Fruit fly (Drosophila melanogaster) whole organism, embryonic: ENCODE results near the gene CG14427.

ENCODE experiments used
- Ada2b ChIP-seq: fragments of 200-800 bp; sonication (Bioruptor generic); IDR thresholded peaks from 2 replicates; pipeline ENCODE4 v1.3.6; 2022; ENCODE audit warnings: missing biosample characterization, missing genetic modification characterization
- Aef1 ChIP-seq: fragments of 200-800 bp; sonication (Bioruptor generic); IDR thresholded peaks from 3 replicates; pipeline ENCODE4 v1.3.6; 2022; ENCODE audit warnings: missing biosample characterization, missing genetic modification characterization
- Atf6 ChIP-seq: fragments of 200-800 bp; sonication (Bioruptor generic); IDR thresholded peaks from 2 replicates; pipeline ENCODE4 v1.3.6; 2022; ENCODE audit warnings: missing biosample characterization, missing genetic modification characterization
- Awh ChIP-seq: fragments of 200-800 bp; sonication (Bioruptor generic); IDR thresholded peaks from 2 replicates; pipeline ENCODE4, ENCODE4 v1.3.6; 2022; ENCODE audit warnings: missing biosample characterization, missing genetic modification characterization
- CG10209 ChIP-seq: fragments of 200-800 bp; sonication (Bioruptor generic); optimal IDR thresholded peaks from 3 replicates; lab custom pipeline; 2017; ENCODE audit warnings: missing biosample characterization, mild to moderate bottlenecking, missing genetic modification characterization, missing genetic modification reagents
- CG10267 ChIP-seq: fragments of 200-800 bp; sonication (Bioruptor generic); optimal IDR thresholded peaks from 2 replicates; lab custom pipeline; 2018; ENCODE audit warnings: missing biosample characterization, mild to moderate bottlenecking, missing genetic modification characterization, moderate library complexity
- CG10274 ChIP-seq: fragments of 200-800 bp; sonication (Bioruptor generic); optimal IDR thresholded peaks from 3 replicates; lab custom pipeline; 2017; ENCODE audit warnings: missing biosample characterization, mild to moderate bottlenecking, missing genetic modification characterization
- CG10979 ChIP-seq: fragments of 200-800 bp; sonication (Bioruptor generic); optimal IDR thresholded peaks from 2 replicates; lab custom pipeline; 2018; ENCODE audit warnings: missing biosample characterization, mild to moderate bottlenecking, missing genetic modification characterization, moderate library complexity
- CG12299 ChIP-seq: fragments of 200-800 bp; sonication (Bioruptor generic); optimal IDR thresholded peaks from 2 replicates; lab custom pipeline; 2018; ENCODE audit warnings: missing biosample characterization, mild to moderate bottlenecking, missing genetic modification characterization
- CG13287 ChIP-seq: fragments of 200-800 bp; sonication (Bioruptor generic); IDR thresholded peaks from 2 replicates; pipeline ENCODE4 v1.3.6; 2022; ENCODE audit warnings: missing biosample characterization, missing genetic modification characterization; ENCODE audit not compliant: partially characterized antibody
- CG13775 ChIP-seq: fragments of 200-800 bp; sonication (Bioruptor generic); optimal IDR thresholded peaks from 3 replicates; lab custom pipeline; 2017; ENCODE audit warnings: missing biosample characterization, mild to moderate bottlenecking, missing genetic modification characterization
- CG13894 ChIP-seq: fragments of 200-800 bp; sonication (Bioruptor generic); optimal IDR thresholded peaks from 3 replicates; lab custom pipeline; 2018; ENCODE audit warnings: missing biosample characterization, mild to moderate bottlenecking, missing genetic modification characterization, moderate library complexity
- CG14441 ChIP-seq: fragments of 200-800 bp; sonication (Bioruptor generic); IDR thresholded peaks from 2 replicates; pipeline ENCODE4 v1.3.6; 2022; ENCODE audit warnings: missing biosample characterization, missing genetic modification characterization
- CG14710 ChIP-seq: fragments of 200-800 bp; sonication (Bioruptor generic); optimal IDR thresholded peaks from 3 replicates; lab custom pipeline; 2019; ENCODE audit warnings: missing biosample characterization, mild to moderate bottlenecking, missing genetic modification characterization, moderate library complexity
- CG17385 ChIP-seq: fragments of 200-800 bp; sonication (Bioruptor generic); optimal IDR thresholded peaks from 3 replicates; lab custom pipeline; 2018; ENCODE audit warnings: missing biosample characterization, mild to moderate bottlenecking, missing genetic modification characterization
- CG1792 ChIP-seq: fragments of 200-800 bp; sonication (Bioruptor generic); optimal IDR thresholded peaks from 2 replicates; lab custom pipeline; 2016; ENCODE audit warnings: missing biosample characterization, missing genetic modification characterization
- CG2199 ChIP-seq: fragments of 200-800 bp; sonication (Bioruptor generic); IDR thresholded peaks from 3 replicates; pipeline ENCODE4 v1.3.6; 2022; ENCODE audit warnings: missing biosample characterization, missing genetic modification characterization
- CG2712 ChIP-seq: fragments of 200-800 bp; optimal IDR thresholded peaks from 3 replicates; lab custom pipeline; 2019; ENCODE audit warnings: missing biosample characterization, mild to moderate bottlenecking, missing genetic modification characterization, moderate library complexity
- CG33213 ChIP-seq: fragments of 200-800 bp; sonication (Bioruptor generic); optimal IDR thresholded peaks from 3 replicates; lab custom pipeline; 2016; ENCODE audit warnings: missing biosample characterization, missing genetic modification characterization
- CG3847 ChIP-seq: fragments of 200-800 bp; sonication (Bioruptor generic); IDR thresholded peaks from 2 replicates; pipeline ENCODE4 v1.3.6; 2022; ENCODE audit warnings: missing biosample characterization, missing genetic modification characterization
- CG5180 ChIP-seq: fragments of 200-800 bp; sonication (Bioruptor generic); optimal IDR thresholded peaks from 3 replicates; lab custom pipeline; 2017; ENCODE audit warnings: missing biosample characterization, missing genetic modification characterization, mild to moderate bottlenecking, moderate library complexity, missing genetic modification reagents
- CG7745 ChIP-seq: fragments of 200-800 bp; sonication (Bioruptor generic); optimal IDR thresholded peaks from 2 replicates; lab custom pipeline; 2018; ENCODE audit warnings: missing biosample characterization, mild to moderate bottlenecking, missing genetic modification characterization, moderate library complexity
- CG7786 ChIP-seq: fragments of 200-800 bp; sonication (Bioruptor generic); optimal IDR thresholded peaks from 2 replicates; lab custom pipeline; 2016; ENCODE audit warnings: missing biosample characterization, missing genetic modification characterization
- CG8478 ChIP-seq: fragments of >200 bp; optimal IDR thresholded peaks from 2 replicates; lab custom pipeline; 2018
- E2f2 ChIP-seq: fragments of 200-800 bp; sonication (Bioruptor generic); IDR thresholded peaks from 2 replicates; pipeline ENCODE4 v1.3.6; 2022; ENCODE audit warnings: missing biosample characterization, missing genetic modification characterization
- Elba2 ChIP-seq: fragments of 200-800 bp; sonication (Bioruptor generic); optimal IDR thresholded peaks from 3 replicates; lab custom pipeline; 2016; ENCODE audit warnings: missing biosample characterization, missing genetic modification characterization
- Fer2 ChIP-seq: fragments of 200-800 bp; sonication (Bioruptor generic); optimal IDR thresholded peaks from 2 replicates; lab custom pipeline; 2018; ENCODE audit warnings: missing biosample characterization, mild to moderate bottlenecking, missing genetic modification characterization, moderate library complexity
- HLHmδ ChIP-seq: fragments of 200-800 bp; sonication (Bioruptor generic); optimal IDR thresholded peaks from 2 replicates; lab custom pipeline; 2018; ENCODE audit warnings: missing biosample characterization, mild to moderate bottlenecking, missing genetic modification characterization, moderate library complexity
- Hr51 ChIP-seq, 2 experiments: fragments of 200-800 bp; sonication (Bioruptor generic); optimal IDR thresholded peaks; 2 replicates in 1 of 2; 3 replicates in 1 of 2; lab custom pipeline; 2016 to 2018; ENCODE audit warnings: missing biosample characterization in 2 of 2, missing genetic modification characterization in 2 of 2, mild to moderate bottlenecking in 1 of 2, moderate library complexity in 1 of 2
- Hsf ChIP-seq: fragments of 200-800 bp; sonication (Bioruptor generic); optimal IDR thresholded peaks from 3 replicates; lab custom pipeline; 2016; ENCODE audit warnings: missing biosample characterization, missing genetic modification characterization
- Mad ChIP-seq: fragments of 200-800 bp; sonication (Bioruptor generic); optimal IDR thresholded peaks from 2 replicates; lab custom pipeline; 2016; ENCODE audit warnings: missing biosample characterization, missing genetic modification characterization
- Mes4 ChIP-seq: fragments of 200-800 bp; sonication (Bioruptor generic); optimal IDR thresholded peaks from 2 replicates; lab custom pipeline; 2016; ENCODE audit warnings: missing biosample characterization, missing genetic modification characterization
- NfI ChIP-seq: fragments of 200-800 bp; sonication (Bioruptor generic); optimal IDR thresholded peaks from 3 replicates; lab custom pipeline; 2018; ENCODE audit warnings: missing biosample characterization, mild to moderate bottlenecking, missing genetic modification characterization, moderate library complexity
- Sry-β ChIP-seq: fragments of 200-800 bp; sonication (Bioruptor generic); optimal IDR thresholded peaks from 2 replicates; lab custom pipeline; 2018; ENCODE audit warnings: missing biosample characterization, mild to moderate bottlenecking, missing genetic modification characterization, moderate library complexity
- Ssrp ChIP-seq: fragments of 200-800 bp; sonication (Bioruptor generic); optimal IDR thresholded peaks from 2 replicates; lab custom pipeline; 2018; ENCODE audit warnings: missing biosample characterization, mild to moderate bottlenecking, missing genetic modification characterization, moderate library complexity
- Usf ChIP-seq: fragments of 200-800 bp; sonication (Bioruptor generic); optimal IDR thresholded peaks from 2 replicates; lab custom pipeline; 2017; ENCODE audit warnings: missing genotype, missing biosample characterization, missing genetic modification characterization
- Xbp1 ChIP-seq: fragments of 200-800 bp; sonication (Bioruptor generic); optimal IDR thresholded peaks from 3 replicates; lab custom pipeline; 2016; ENCODE audit warnings: missing biosample characterization, mild to moderate bottlenecking, missing genetic modification characterization
- Xrp1 ChIP-seq: fragments of 200-800 bp; sonication (Bioruptor generic); IDR thresholded peaks from 2 replicates; pipeline ENCODE4 v1.3.6; 2022; ENCODE audit warnings: missing biosample characterization, missing genetic modification characterization
- dysf ChIP-seq: fragments of 200-800 bp; sonication (Bioruptor generic); IDR thresholded peaks from 3 replicates; pipeline ENCODE4 v1.3.6; 2022; ENCODE audit warnings: missing biosample characterization, missing genetic modification characterization
- exex ChIP-seq: fragments of 200-800 bp; sonication (Bioruptor generic); optimal IDR thresholded peaks from 4 replicates; lab custom pipeline; 2018; ENCODE audit warnings: missing biosample characterization, mild to moderate bottlenecking, missing genetic modification characterization, moderate library complexity
- hkb ChIP-seq, 2 experiments: fragments of 200-800 bp in 1 of 2; fragments of >200 bp in 1 of 2; sonication (Bioruptor generic) in 1 of 2; IDR thresholded peaks in 1 of 2; optimal IDR thresholded peaks in 1 of 2; 2 replicates each; pipeline versions ENCODE4 v1.3.6 to Lab custom; 2017 to 2022; ENCODE audit warnings: missing biosample characterization in 1 of 2, missing genetic modification characterization in 1 of 2
- nerfin-2 ChIP-seq: fragments of 200-800 bp; sonication (Bioruptor generic); IDR thresholded peaks from 2 replicates; pipeline ENCODE4 v1.3.6; 2022; ENCODE audit warnings: missing biosample characterization, missing genetic modification characterization; ENCODE audit not compliant: partially characterized antibody
- pfk ChIP-seq: fragments of 200-800 bp; sonication (Bioruptor generic); optimal IDR thresholded peaks from 2 replicates; lab custom pipeline; 2018; ENCODE audit warnings: missing biosample characterization, mild to moderate bottlenecking, missing genetic modification characterization, moderate library complexity
- row ChIP-seq: fragments of 200-800 bp; sonication (Bioruptor generic); IDR thresholded peaks from 3 replicates; pipeline ENCODE4 v1.3.6; 2022; ENCODE audit warnings: missing biosample characterization, missing genetic modification characterization
- sug ChIP-seq: fragments of 200-800 bp; optimal IDR thresholded peaks from 2 replicates; lab custom pipeline; 2019; ENCODE audit warnings: missing biosample characterization, mild to moderate bottlenecking, missing genetic modification characterization, moderate library complexity
- tap ChIP-seq: fragments of 200-800 bp; optimal IDR thresholded peaks from 3 replicates; lab custom pipeline; 2019; ENCODE audit warnings: missing biosample characterization, mild to moderate bottlenecking, missing genetic modification characterization, moderate library complexity
- unc-4 ChIP-seq: fragments of 200-800 bp; sonication (Bioruptor generic); IDR thresholded peaks from 2 replicates; pipeline ENCODE4 v1.3.6; 2022; ENCODE audit warnings: missing biosample characterization, missing genetic modification characterization; ENCODE audit not compliant: partially characterized antibody
- vfl ChIP-seq: fragments of 200-800 bp; sonication (Bioruptor generic); optimal IDR thresholded peaks from 2 replicates; lab custom pipeline; 2016; ENCODE audit warnings: missing biosample characterization, missing genetic modification characterization
- z ChIP-seq: fragments of 200-800 bp; sonication (Bioruptor generic); IDR thresholded peaks from 3 replicates; pipeline ENCODE4 v1.3.6; 2022; ENCODE audit warnings: missing biosample characterization, missing genetic modification characterization

The CG14427 gene

DNA sequence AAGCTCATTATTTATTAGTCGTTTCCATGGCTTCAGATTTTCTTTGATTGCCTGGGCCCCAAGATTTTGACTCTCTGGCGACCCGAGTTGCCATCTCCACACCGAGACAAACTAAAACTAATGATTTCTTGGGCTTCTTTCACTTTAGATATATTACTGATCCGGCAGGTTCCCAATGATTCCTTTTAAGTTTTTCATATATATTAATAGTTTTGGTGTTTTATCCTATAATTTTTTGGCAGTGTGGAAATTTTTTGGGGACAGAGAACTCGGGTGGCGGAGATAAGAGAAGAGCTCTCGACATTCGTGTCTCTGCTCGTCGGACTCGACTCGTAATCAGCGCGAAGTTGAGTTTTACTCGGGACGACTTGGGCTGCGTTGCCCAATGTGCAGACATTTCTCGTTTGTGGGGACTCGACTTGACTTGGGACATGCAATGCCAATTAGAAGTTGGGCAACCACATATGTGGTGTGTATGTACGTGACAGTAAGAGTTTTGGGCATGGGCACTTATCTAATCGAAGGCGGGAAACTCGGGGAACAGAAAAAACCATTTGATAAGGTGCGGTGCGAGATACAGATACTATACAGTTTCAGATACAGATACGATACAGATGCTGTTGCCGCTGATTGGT, 39.2 kb upstream of the CG14427 start (continued):
- TF ChIP-seq hkb (optimal IDR thresholded peaks at IDR 0.05; lab: Kevin White, UChicago) = no peak
- peak; percentile 38; the same call in 1 of the 2 replicates for TF ChIP-seq hkb (GFP tag; IDR thresholded peaks at IDR 0.05; lab: Robert Waterston, UW)
- TF ChIP-seq sug (tag; lab: Kevin White, UChicago) = no peak
- peak; percentile 70 for TF ChIP-seq row
- TF ChIP-seq CG14441 (GFP tag; lab: Robert Waterston, UW) = peak; percentile 61; the same call in 1 of the 2 replicates
- TF ChIP-seq CG10274 = no peak
- no peak for TF ChIP-seq Elba2
- TF ChIP-seq HLHmδ (GFP tag; lab: Kevin White, UChicago) = no peak
- no peak for TF ChIP-seq CG13287 (GFP tag; lab: Robert Waterston, UW)
- TF ChIP-seq pfk = no peak
- peak; percentile 51 for TF ChIP-seq Xrp1
- TF ChIP-seq CG12299 (tag; lab: Kevin White, UChicago) = peak; percentile 36
- TF ChIP-seq CG13894 (tag; lab: Kevin White, UChicago) = peak; percentile 44
- peak; percentile 50 for TF ChIP-seq CG13775 (GFP tag; lab: Kevin White, UChicago)
- TF ChIP-seq NfI = peak; percentile 19
- peak; percentile 23 for TF ChIP-seq CG1792
- peak; percentile 8 for TF ChIP-seq exex (tag; lab: Kevin White, UChicago)
- TF ChIP-seq Hr51 (GFP tag; optimal IDR thresholded peaks at IDR 0.05; lab: Kevin White, UChicago) = peak; percentile 26 to 61
- no peak for TF ChIP-seq Fer2 (tag; lab: Kevin White, UChicago)
- peak; percentile 21 for TF ChIP-seq Hsf
- no peak for TF ChIP-seq Usf (GFP tag; lab: Kevin White, UChicago)
- TF ChIP-seq CG10979 = peak; percentile 35
- TF ChIP-seq CG3847 (GFP tag; lab: Robert Waterston, UW) = peak; percentile 44; the same call in 1 of the 2 replicates
- peak; percentile 11; the same call in 1 of the 3 replicates for TF ChIP-seq z (GFP tag; lab: Robert Waterston, UW)
- TF ChIP-seq CG33213 = no peak
- TF ChIP-seq CG10267 (tag; lab: Kevin White, UChicago) = peak; percentile 30
- TF ChIP-seq nerfin-2 (GFP tag; lab: Robert Waterston, UW) = no peak
- peak; percentile 49; the same call in 2 of the 3 replicates for TF ChIP-seq Aef1 (GFP tag; lab: Robert Waterston, UW)
- no peak for TF ChIP-seq Mes4
- TF ChIP-seq unc-4 (GFP tag; lab: Robert Waterston, UW) = no peak
- no peak for TF ChIP-seq vfl (GFP tag; lab: Kevin White, UChicago)
- peak; percentile 58 for TF ChIP-seq tap (tag; lab: Kevin White, UChicago)
- no peak for TF ChIP-seq Awh (GFP tag; lab: Robert Waterston, UW)
- TF ChIP-seq dysf (GFP tag; lab: Robert Waterston, UW) = peak; percentile 75
- peak; percentile 72 for TF ChIP-seq CG2712 (tag; lab: Kevin White, UChicago)
- TF ChIP-seq Ssrp = no peak
- peak; percentile 50 for TF ChIP-seq CG17385 (GFP tag; lab: Kevin White, UChicago)
- peak; percentile 37 for TF ChIP-seq CG5180
- TF ChIP-seq CG7745 = no peak
- TF ChIP-seq Sry-β (GFP tag; lab: Kevin White, UChicago) = no peak
- TF ChIP-seq CG7786 (GFP tag; lab: Kevin White, UChicago) = peak; percentile 15
- no peak for TF ChIP-seq E2f2
- TF ChIP-seq Atf6 (GFP tag; lab: Robert Waterston, UW) = peak; percentile 28; the same call in 1 of the 2 replicates
- TF ChIP-seq CG14710 (tag; lab: Kevin White, UChicago) = peak; percentile 25
- TF ChIP-seq Ada2b (GFP tag; lab: Robert Waterston, UW) = peak; percentile 30; the same call in 1 of the 2 replicates
- TF ChIP-seq Mad (GFP tag; lab: Kevin White, UChicago) = no peak
- TF ChIP-seq Xbp1 = peak; percentile 32
- 0 out of 3 replicates have a peak, but pooled peaks have one; percentile 16 for TF ChIP-seq CG2199 (GFP tag; lab: Robert Waterston, UW)
- TF ChIP-seq CG10209 (GFP tag; lab: Kevin White, UChicago) = peak; percentile 43
- no peak for TF ChIP-seq CG8478 (lab: Kevin White, UChicago)
